Fruit fly (Drosophila melanogaster): ENCODE measurements around the gene Alp11.

Alp11 gene

DNA sequence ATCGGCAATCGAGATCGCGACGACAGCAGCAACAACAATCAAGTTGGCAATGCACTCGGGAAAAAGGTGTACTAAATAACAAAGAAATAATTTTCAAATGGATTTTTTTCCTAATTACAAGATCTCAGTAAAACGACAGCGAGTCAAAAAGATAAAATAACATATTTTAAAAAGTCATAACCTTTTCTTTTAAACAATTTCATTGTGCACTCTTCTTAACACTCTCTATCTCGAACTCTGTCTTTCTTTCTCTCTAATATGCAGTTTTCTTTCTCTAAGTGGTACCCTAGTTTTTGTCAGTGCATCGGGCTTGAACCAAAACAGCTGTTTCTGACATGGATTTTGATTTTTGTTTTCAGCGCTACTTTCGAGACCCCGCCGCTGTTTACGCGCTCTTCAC lies 38.5 kb upstream of the Alp11 start (continued):
- TF ChIP-seq schlank (tag; optimal IDR thresholded peaks at IDR 0.05): no peak
- TF ChIP-seq CG17568 (GFP tag; optimal IDR thresholded peaks at IDR 0.05): peak; percentile 64
- peak; percentile 67 for TF ChIP-seq CHES-1-like (GFP tag; optimal IDR thresholded peaks at IDR 0.05)
- peak; percentile 56 for TF ChIP-seq CG1529 (GFP tag; optimal IDR thresholded peaks at IDR 0.05)
- no peak for TF ChIP-seq tll (GFP tag; optimal IDR thresholded peaks at IDR 0.05)
- peak; percentile 39; the same call in 1 of the 2 replicates for TF ChIP-seq MBD-R2 (GFP tag; IDR thresholded peaks at IDR 0.05)
- TF ChIP-seq Tbp (GFP tag; optimal IDR thresholded peaks at IDR 0.05): no peak
- TF ChIP-seq sqz (GFP tag; optimal IDR thresholded peaks at IDR 0.05): peak; percentile 48
- no peak for TF ChIP-seq HLHmδ (GFP tag; optimal IDR thresholded peaks at IDR 0.05)

DNA sequence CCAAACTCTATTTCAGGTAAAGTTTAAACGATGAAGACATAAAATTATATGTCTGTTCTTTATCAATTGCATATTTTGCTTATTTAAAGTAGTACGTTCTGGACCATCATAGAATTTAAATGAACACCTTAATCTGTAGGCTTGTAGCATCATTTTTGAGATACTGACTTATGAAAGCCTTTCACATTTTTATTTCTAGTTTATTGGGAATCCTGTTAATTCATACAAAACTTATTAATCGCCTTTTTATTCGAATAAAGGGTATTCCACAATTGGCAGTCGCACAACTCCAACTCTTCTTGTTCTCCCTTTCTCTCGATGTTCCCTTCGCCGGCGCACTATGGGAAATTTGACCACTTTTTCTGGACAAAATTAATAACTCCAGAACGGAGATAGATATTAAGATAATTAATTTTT lies 35.1 kb upstream of the Alp11 start:
- TF ChIP-seq bsh (GFP tag; optimal IDR thresholded peaks at IDR 0.05) (peak; percentile 8 to 23), lab (GFP tag; optimal IDR thresholded peaks at IDR 0.05) (no peak), CG4328 (GFP tag; optimal IDR thresholded peaks at IDR 0.05) (no peak), CG10366 (GFP tag; IDR thresholded peaks at IDR 0.05) (no peak), CG12104 (GFP tag; optimal IDR thresholded peaks at IDR 0.05) (no peak), dmrt11E (tag; optimal IDR thresholded peaks at IDR 0.05) (peak; percentile 20), twi (tag; optimal IDR thresholded peaks at IDR 0.05) (no peak), CG2712 (tag; optimal IDR thresholded peaks at IDR 0.05) (peak; percentile 13), CG5180 (GFP tag; optimal IDR thresholded peaks at IDR 0.05) (peak; percentile 13), CG4707 (GFP tag; optimal IDR thresholded peaks at IDR 0.05) (peak; percentile 56), sens (GFP tag) (peak; percentile 71), CG8944 (GFP tag; optimal IDR thresholded peaks at IDR 0.05) (no peak), CG11695 (GFP tag; IDR thresholded peaks at IDR 0.05) (no peak), phol (tag; optimal IDR thresholded peaks at IDR 0.05) (peak; percentile 13), CG2120 (GFP tag; optimal IDR thresholded peaks at IDR 0.05) (no peak), CG9727 (GFP tag; optimal IDR thresholded peaks at IDR 0.05) (peak; percentile 11), row (GFP tag; IDR thresholded peaks at IDR 0.05) (peak; percentile 28; the same call in 1 of the 3 replicates), D19B (GFP tag; optimal IDR thresholded peaks at IDR 0.05) (peak; percentile 32), Ets65A (GFP tag) (peak; percentile 57), nmo (GFP tag; optimal IDR thresholded peaks at IDR 0.05) (peak; percentile 20), klu (GFP tag; IDR thresholded peaks at IDR 0.05) (no peak), lola (GFP tag; optimal IDR thresholded peaks at IDR 0.05) (peak in 1 of 3 experiments; percentile 31), gem (tag; optimal IDR thresholded peaks at IDR 0.05) (peak; percentile 23), D19A (tag; optimal IDR thresholded peaks at IDR 0.05) (peak; percentile 50), CG18262 (tag; optimal IDR thresholded peaks at IDR 0.05) (peak; percentile 33), CG10979 (tag; optimal IDR thresholded peaks at IDR 0.05) (peak; percentile 38), Hr78 (GFP tag; optimal IDR thresholded peaks at IDR 0.05) (no peak)

DNA sequence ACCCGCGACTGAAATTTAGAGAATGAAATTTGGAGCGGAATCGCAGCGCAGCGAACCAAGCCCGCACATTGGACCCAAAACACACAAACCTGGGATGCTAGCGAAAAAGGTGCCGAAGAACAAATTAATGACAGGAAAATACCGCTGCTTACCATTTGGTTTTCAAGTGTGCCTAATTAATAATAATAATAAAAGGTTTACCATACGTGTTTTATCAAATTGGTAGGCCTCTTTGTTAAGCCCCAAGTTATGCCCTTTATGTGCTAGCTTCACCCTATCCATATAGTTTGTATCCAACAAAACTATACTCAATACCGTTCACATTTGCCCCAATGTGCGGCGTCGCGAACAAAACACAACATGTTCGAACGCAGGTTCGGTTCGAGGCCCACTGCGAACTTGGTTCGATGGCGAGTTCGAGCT lies 33.3 kb upstream of the Alp11 start, which contains the start of gene Ac13E:
Gene Ac13E, minus strand, starts transcription at position 23 of the 423 bp plus-strand sequence.
- peak; percentile 87 for TF ChIP-seq CG33557 (GFP tag; optimal IDR thresholded peaks at IDR 0.05)
- TF ChIP-seq CG3726 (GFP tag; IDR thresholded peaks at IDR 0.05): peak; percentile 72
- TF ChIP-seq Side (GFP tag; optimal IDR thresholded peaks at IDR 0.05): peak; percentile 78
- peak; percentile 69 for TF ChIP-seq Asciz (GFP tag; optimal IDR thresholded peaks at IDR 0.05)
- peak; percentile 70 for TF ChIP-seq B-H1 (GFP tag; IDR thresholded peaks at IDR 0.05)
- TF ChIP-seq Oli (tag; optimal IDR thresholded peaks at IDR 0.05): peak; percentile 94
- peak; percentile 91 for TF ChIP-seq CG13424 (tag; optimal IDR thresholded peaks at IDR 0.05)
- TF ChIP-seq bbx (GFP tag; IDR thresholded peaks at IDR 0.05; ENCODE audit: partially characterized antibody): peak; percentile 15; the same call in 1 of the 2 replicates
- peak; percentile 41 for TF ChIP-seq Elba2 (GFP tag; optimal IDR thresholded peaks at IDR 0.05)
- peak; percentile 70 for TF ChIP-seq Deaf1 (tag; optimal IDR thresholded peaks at IDR 0.05)
- peak; percentile 87 for TF ChIP-seq CG32532 (GFP tag; IDR thresholded peaks at IDR 0.05)
- TF ChIP-seq wdn (GFP tag; IDR thresholded peaks at IDR 0.05): peak; percentile 77
- peak; percentile 45; the same call in 1 of the 2 replicates for TF ChIP-seq Nf-YA (GFP tag; IDR thresholded peaks at IDR 0.05)
- TF ChIP-seq Drgx (GFP tag; IDR thresholded peaks at IDR 0.05): peak; percentile 84

Measured in whole organism, embryonic.